Worm (Caenorhabditis elegans): ENCODE results near the gene F17C11.4.
A peak's percentile ranks its signal among the peaks of the same experiment; 100 is the strongest.

The F17C11.4 gene

ce11 chrV:10954832-10955231 is 3.2 kb downstream of the F17C11.4 start, which contains the start of gene F17C11.6:
F17C11.6 (plus strand) TSS chrV:10955121.
- no peak for TF ChIP-seq lin-38 (GFP tag; IDR thresholded peaks at IDR 0.05)
- TF ChIP-seq spr-3 (GFP tag; optimal IDR thresholded peaks at IDR 0.05) = no peak
- TF ChIP-seq nhr-25 (tag; optimal IDR thresholded peaks at IDR 0.05; ENCODE audit: borderline replicate concordance, insufficient read depth) = no peak
- no peak for TF ChIP-seq cey-2 (tag; optimal IDR thresholded peaks at IDR 0.05; ENCODE audit: borderline replicate concordance, insufficient read depth)
- TF ChIP-seq dve-1 (tag; optimal IDR thresholded peaks at IDR 0.05; ENCODE audit: insufficient read depth) = peak; percentile 7
- no peak for TF ChIP-seq set-16 (GFP tag; IDR thresholded peaks at IDR 0.05)
- TF ChIP-seq ZK337.2 (GFP tag; IDR thresholded peaks at IDR 0.05) = no peak
- TF ChIP-seq snpc-1.2 (GFP tag; IDR thresholded peaks at IDR 0.05) = no peak
- TF ChIP-seq nhr-111 (GFP tag; optimal IDR thresholded peaks at IDR 0.05) = no peak
- no peak for TF ChIP-seq ceh-82 (tag; optimal IDR thresholded peaks at IDR 0.05)
- no peak for TF ChIP-seq daf-16 (GFP tag; optimal IDR thresholded peaks at IDR 0.05)
- TF ChIP-seq daf-16 (tag; optimal IDR thresholded peaks at IDR 0.05) = peak; percentile 27

- TF ChIP-seq pqm-1 (tag; optimal IDR thresholded peaks at IDR 0.05) (peak; percentile 39), zag-1 (tag; optimal IDR thresholded peaks at IDR 0.05) (no peak), zfp-3 (GFP tag; conservative IDR thresholded peaks at IDR 0.05) (0 out of 2 replicates have a peak, but pooled peaks have one; percentile 19), Y48G9A.11 (GFP tag; IDR thresholded peaks at IDR 0.05) (no peak), dve-1 (tag; optimal IDR thresholded peaks at IDR 0.05; ENCODE audit: insufficient read depth) (peak; percentile 36), hif-1 (tag; optimal IDR thresholded peaks at IDR 0.05) (no peak), pha-4 (GFP tag; IDR thresholded peaks at IDR 0.05) (no peak), pha-4 (tag; optimal IDR thresholded peaks at IDR 0.05) (no peak), daf-16 (GFP tag; optimal IDR thresholded peaks at IDR 0.05) (no peak), daf-16 (tag; optimal IDR thresholded peaks at IDR 0.05) (peak; percentile 17), mxl-2 (GFP tag; conservative IDR thresholded peaks at IDR 0.05) (no peak), ces-1 (GFP tag; optimal IDR thresholded peaks at IDR 0.05) (no peak), hlh-11 (tag; optimal IDR thresholded peaks at IDR 0.05) (peak; percentile 8), lin-29 (GFP tag; IDR thresholded peaks at IDR 0.05) (no peak), nhr-77 (tag; optimal IDR thresholded peaks at IDR 0.05) (peak; percentile 39), nhr-25 (tag; optimal IDR thresholded peaks at IDR 0.05; ENCODE audit: borderline replicate concordance, insufficient read depth) (no peak), mep-1 (tag; optimal IDR thresholded peaks at IDR 0.05) (peak; percentile 59), saeg-2 (GFP tag; IDR thresholded peaks at IDR 0.05) (no peak), aha-1 (tag) (peak; percentile 98), daf-8 (GFP tag; IDR thresholded peaks at IDR 0.05) (no peak), ceh-32 (tag; optimal IDR thresholded peaks at IDR 0.05; ENCODE audit: poor library complexity) (no peak), snpc-4 (tag; optimal IDR thresholded peaks at IDR 0.05) (no peak), vab-7 (GFP tag; IDR thresholded peaks at IDR 0.05) (no peak), lin-39 (tag; optimal IDR thresholded peaks at IDR 0.05) (no peak), zfp-2 (tag; optimal IDR thresholded peaks at IDR 0.05) (no peak), dmd-6 (GFP tag; IDR thresholded peaks at IDR 0.05) (peak; percentile 23; the same call in 1 of the 2 replicates), ztf-7 (tag; optimal IDR thresholded peaks at IDR 0.05) (no peak), nhr-237 (tag; optimal IDR thresholded peaks at IDR 0.05) (no peak), attf-4 (tag; optimal IDR thresholded peaks at IDR 0.05) (no peak), unc-39 (tag; optimal IDR thresholded peaks at IDR 0.05) (no peak), unc-62 (GFP tag; optimal IDR thresholded peaks at IDR 0.05 in 1 of 2) (peak in 1 of 2 experiments; percentile 97), unc-62 (tag; optimal IDR thresholded peaks at IDR 0.05) (no peak)
Observed at ce11 chrV:10955681-10956476, 4.2 kb downstream of the F17C11.4 start, which contains the start of gene F17C11.13. F17C11.13 (plus strand) TSS chrV:10955923.

Measured in whole organism, L4 larva.